Worm (Caenorhabditis elegans): ENCODE results near the gene col-154.

- TF ChIP-seq unc-62 (GFP tag; optimal IDR thresholded peaks at IDR 0.05), result no peak
- TF ChIP-seq ztf-4 (tag; optimal IDR thresholded peaks at IDR 0.05), result no peak
- TF ChIP-seq nhr-237 (tag; optimal IDR thresholded peaks at IDR 0.05), result no peak
- no peak for TF ChIP-seq ztf-11 (tag; optimal IDR thresholded peaks at IDR 0.05)
- TF ChIP-seq skn-1 (tag; optimal IDR thresholded peaks at IDR 0.05), result no peak
These were observed 5.8 kb upstream of the col-154 start for ce11 chrV:11379341-11379740.

Measured in whole organism, L2 larva.